Worm (Caenorhabditis elegans): ENCODE data around the gene F35C11.2.

F35C11.2 gene

ce11 chrII:8214367-8214766, 34.3 kb downstream of the F35C11.2 start, which contains the start of gene M110.10:
M110.10 (minus strand) TSS chrII:8214467.
- no peak for TF ChIP-seq unc-62 (GFP tag; optimal IDR thresholded peaks at IDR 0.05)

DNA sequence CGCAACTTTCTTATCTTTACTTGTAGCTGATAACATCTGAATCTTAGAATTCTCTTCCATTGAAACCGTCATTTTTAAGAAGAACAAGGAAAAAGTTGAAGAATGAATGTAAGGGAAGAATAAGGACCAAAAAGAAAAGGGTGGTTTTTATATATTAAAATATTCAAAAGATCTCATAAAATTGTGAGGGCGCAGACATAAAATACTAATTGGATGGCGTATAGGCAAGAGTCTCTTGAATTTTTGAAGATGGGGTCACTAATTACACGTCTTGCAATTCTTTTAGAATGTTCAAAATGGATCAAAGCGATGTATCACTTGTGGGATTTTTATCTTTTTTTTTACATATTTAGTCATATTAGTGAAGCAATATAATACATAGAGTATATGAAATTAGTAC, 36.0 kb downstream of the F35C11.2 start, which contains the start of gene twk-3:
TSS of gene twk-3 (minus strand) at position 101 of the 400 bp plus-strand sequence.
- no peak for TF ChIP-seq unc-62 (GFP tag; optimal IDR thresholded peaks at IDR 0.05)

DNA sequence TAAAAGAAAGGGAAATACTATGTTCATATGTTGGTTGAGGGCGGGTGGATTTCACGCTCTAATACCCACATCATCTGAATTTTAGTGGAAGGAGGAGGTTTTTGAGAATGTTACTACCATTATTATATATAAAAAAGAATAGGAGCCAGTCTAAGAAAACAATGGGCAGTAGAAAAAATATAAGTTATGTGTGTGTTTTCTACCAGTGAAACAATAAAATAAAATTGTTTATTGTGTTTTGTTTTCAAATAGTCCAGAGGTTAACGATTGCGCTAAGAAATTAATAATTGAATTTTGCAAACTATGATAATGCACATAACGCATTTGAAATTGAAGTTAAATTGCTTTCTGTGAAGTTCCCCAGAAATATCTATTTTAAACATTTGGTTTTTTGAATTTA, 39.2 kb downstream of the F35C11.2 start, which contains the start of gene M110.8:
TSS of gene M110.8 (minus strand) at position 101 of the 400 bp plus-strand sequence.
- TF ChIP-seq unc-62 (GFP tag; optimal IDR thresholded peaks at IDR 0.05): no peak

DNA sequence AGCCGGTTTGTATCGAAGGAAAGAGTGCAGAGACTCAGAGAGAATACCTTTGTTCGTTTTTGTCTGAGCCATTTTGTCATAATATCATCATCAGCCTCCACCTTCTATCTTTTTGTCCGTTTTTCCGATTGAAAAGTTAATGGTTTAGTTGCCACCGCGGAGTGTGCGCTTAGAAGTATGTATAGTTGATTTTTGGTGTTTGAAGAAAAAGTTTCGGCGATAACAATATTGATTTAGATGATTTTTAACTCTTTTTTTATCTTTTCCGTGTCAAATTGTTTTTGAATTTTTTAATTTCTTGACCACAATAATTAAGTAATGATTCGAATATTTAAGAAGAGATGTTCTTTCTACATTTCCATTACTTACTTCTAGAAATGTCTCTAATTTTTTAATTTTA, 43.0 kb downstream of the F35C11.2 start:
- no peak for TF ChIP-seq unc-62 (GFP tag; optimal IDR thresholded peaks at IDR 0.05)

DNA sequence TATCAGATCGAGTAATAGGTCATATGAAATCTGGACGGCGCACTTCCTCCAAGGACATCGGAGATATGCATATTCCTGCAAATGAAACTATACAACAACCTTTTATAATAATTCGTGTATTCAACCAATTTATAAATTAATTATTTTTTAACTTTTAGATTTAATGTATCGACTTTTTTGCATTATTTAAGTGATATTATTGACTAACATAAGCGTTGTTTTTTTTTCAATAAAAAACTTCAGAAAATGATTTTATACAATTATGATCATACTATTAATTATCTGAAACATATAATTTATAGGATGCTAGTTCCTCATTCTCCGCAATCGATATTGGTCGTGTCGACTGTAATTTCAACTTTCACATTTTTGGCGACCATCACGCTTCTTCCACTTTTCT, 44.6 kb downstream of the F35C11.2 start, which contains the start of gene col-76:
TSS of gene col-76 (plus strand) at position 301 of the 400 bp plus-strand sequence.
- no peak for TF ChIP-seq unc-62 (GFP tag; optimal IDR thresholded peaks at IDR 0.05)

- no peak for TF ChIP-seq unc-62 (GFP tag; optimal IDR thresholded peaks at IDR 0.05)
Observed at ce11 chrII:8199803-8200202, 48.8 kb downstream of the F35C11.2 start.

DNA sequence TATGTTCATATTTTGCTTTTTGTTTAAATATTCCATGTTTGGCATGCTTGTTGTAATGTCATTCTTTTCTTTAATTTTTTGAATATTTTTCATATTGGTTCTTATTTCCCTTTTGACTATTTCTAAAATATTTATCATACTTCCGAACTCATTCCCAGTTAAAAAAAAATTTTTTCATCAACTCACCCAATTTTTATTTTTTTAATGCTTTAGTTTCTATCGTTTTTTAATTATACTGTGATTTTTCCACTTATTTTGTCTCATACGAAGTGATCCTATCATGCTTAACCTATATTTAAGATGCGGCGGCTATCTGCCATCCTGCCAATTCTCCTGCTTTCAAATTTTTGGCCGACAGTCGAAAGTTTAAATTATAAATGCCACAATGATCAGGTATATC, 50.1 kb downstream of the F35C11.2 start, which contains the start of gene qua-1:
TSS of gene qua-1 (plus strand) at position 301 of the 400 bp plus-strand sequence.
- TF ChIP-seq unc-62 (GFP tag; optimal IDR thresholded peaks at IDR 0.05): no peak

- no peak for TF ChIP-seq unc-62 (GFP tag; optimal IDR thresholded peaks at IDR 0.05)
Observed at ce11 chrII:8193922-8194321, 54.7 kb downstream of the F35C11.2 start.

Measured in whole organism, dauer.